Fruit fly (Drosophila melanogaster): ENCODE measurements around the gene CG12985.

The CG12985 gene

dm6 chrX:17850179-17850578 is 33.3 kb upstream of the CG12985 start, which contains the start of the genes CG15814 and Spt7 (continued):
- TF ChIP-seq Rfx (GFP tag; IDR thresholded peaks at IDR 0.05) (peak; percentile 66), Stat92E (GFP tag; optimal IDR thresholded peaks at IDR 0.05) (no peak), gcm (GFP tag; optimal IDR thresholded peaks at IDR 0.05) (no peak), lilli (GFP tag; optimal IDR thresholded peaks at IDR 0.05) (peak; percentile 16), odd (GFP tag; optimal IDR thresholded peaks at IDR 0.05) (peak; percentile 2), CG15479 (GFP tag; optimal IDR thresholded peaks at IDR 0.05) (no peak), mirr (GFP tag; optimal IDR thresholded peaks at IDR 0.05) (peak; percentile 40), CG7928 (GFP tag; optimal IDR thresholded peaks at IDR 0.05) (peak; percentile 6), sna (GFP tag; IDR thresholded peaks at IDR 0.05; ENCODE audit: partially characterized antibody) (peak; percentile 72), CG4360 (GFP tag; IDR thresholded peaks at IDR 0.05) (0 out of 2 replicates have a peak, but pooled peaks have one; percentile 8), ind (GFP tag; optimal IDR thresholded peaks at IDR 0.05) (no peak), ewg (GFP tag; optimal IDR thresholded peaks at IDR 0.05) (peak; percentile 26), dysf (GFP tag; IDR thresholded peaks at IDR 0.05) (no peak), CG10654 (GFP tag; optimal IDR thresholded peaks at IDR 0.05) (no peak), CG17359 (tag; optimal IDR thresholded peaks at IDR 0.05) (peak; percentile 26), insv (GFP tag; optimal IDR thresholded peaks at IDR 0.05) (peak in 1 of 2 experiments; percentile 55), tio (GFP tag; optimal IDR thresholded peaks at IDR 0.05) (no peak), CG10462 (GFP tag; optimal IDR thresholded peaks at IDR 0.05) (no peak), CG1792 (GFP tag; optimal IDR thresholded peaks at IDR 0.05) (peak; percentile 34), CkIIα-i1 (GFP tag; IDR thresholded peaks at IDR 0.05) (no peak), Gsc (GFP tag; IDR thresholded peaks at IDR 0.05) (no peak), grau (tag; optimal IDR thresholded peaks at IDR 0.05) (peak; percentile 39), CG9609 (GFP tag; optimal IDR thresholded peaks at IDR 0.05) (no peak), D (optimal IDR thresholded peaks at IDR 0.05) (no peak), D (GFP tag; optimal IDR thresholded peaks at IDR 0.05) (no peak), CG15269 (tag; optimal IDR thresholded peaks at IDR 0.05) (no peak), Dbx (GFP tag; IDR thresholded peaks at IDR 0.05) (no peak), CG33213 (GFP tag; optimal IDR thresholded peaks at IDR 0.05) (peak; percentile 52)

- no peak for TF ChIP-seq HLH3B (GFP tag; IDR thresholded peaks at IDR 0.05)
- no peak for TF ChIP-seq CHES-1-like (GFP tag; optimal IDR thresholded peaks at IDR 0.05)
- TF ChIP-seq toy (GFP tag; IDR thresholded peaks at IDR 0.05), result no peak
- no peak for TF ChIP-seq Pdp1 (GFP tag; optimal IDR thresholded peaks at IDR 0.05)
- no peak for TF ChIP-seq C15 (GFP tag; IDR thresholded peaks at IDR 0.05)
- TF ChIP-seq Drgx (GFP tag; IDR thresholded peaks at IDR 0.05), result no peak
- TF ChIP-seq CG10462 (GFP tag; optimal IDR thresholded peaks at IDR 0.05), result no peak
- TF ChIP-seq Ets97D (GFP tag; optimal IDR thresholded peaks at IDR 0.05), result peak; percentile 23
- no peak for TF ChIP-seq Sry-β (GFP tag; optimal IDR thresholded peaks at IDR 0.05)
- TF ChIP-seq CG7786 (GFP tag; optimal IDR thresholded peaks at IDR 0.05), result no peak
- TF ChIP-seq CG15011 (GFP tag; optimal IDR thresholded peaks at IDR 0.05), result no peak
- no peak for TF ChIP-seq pros (GFP tag; optimal IDR thresholded peaks at IDR 0.05)
- peak; percentile 90 for TF ChIP-seq Doc3 (GFP tag; IDR thresholded peaks at IDR 0.05; ENCODE audit: partially characterized antibody)
- peak; percentile 81 for TF ChIP-seq Dp (GFP tag; optimal IDR thresholded peaks at IDR 0.05)
- peak; percentile 18 for TF ChIP-seq MESR4 (GFP tag; optimal IDR thresholded peaks at IDR 0.05)
- peak; percentile 48 for TF ChIP-seq pzg (GFP tag; optimal IDR thresholded peaks at IDR 0.05)
- TF ChIP-seq vnd (GFP tag; IDR thresholded peaks at IDR 0.05; ENCODE audit: partially characterized antibody), result peak; percentile 83
- peak; percentile 88 for TF ChIP-seq sna (GFP tag; IDR thresholded peaks at IDR 0.05; ENCODE audit: partially characterized antibody)
- TF ChIP-seq sqz (GFP tag; optimal IDR thresholded peaks at IDR 0.05), result no peak
- no peak for TF ChIP-seq dati (GFP tag; IDR thresholded peaks at IDR 0.05)
- TF ChIP-seq CG16863 (GFP tag; optimal IDR thresholded peaks at IDR 0.05), result no peak
- TF ChIP-seq CG18262 (tag; optimal IDR thresholded peaks at IDR 0.05), result no peak
- TF ChIP-seq Fer2 (tag; optimal IDR thresholded peaks at IDR 0.05), result no peak
- no peak for TF ChIP-seq ac (GFP tag; optimal IDR thresholded peaks at IDR 0.05)
- TF ChIP-seq CG6272 (GFP tag; IDR thresholded peaks at IDR 0.05), result no peak
- no peak for TF ChIP-seq klu (GFP tag; IDR thresholded peaks at IDR 0.05)
These were observed 31.1 kb upstream of the CG12985 start, which contains the start of gene CG32554 for dm6 chrX:17852457-17852856. Gene CG32554, minus strand, starts transcription at chrX:17852685.

Data from whole organism, embryonic.